Fruit fly (Drosophila melanogaster) whole organism, embryonic: ENCODE results near the gene vsg.

ENCODE experiments used
- ATbp ChIP-seq: fragments of 200-800 bp; sonication (Bioruptor generic); optimal IDR thresholded peaks from 2 replicates; lab custom pipeline; 2017; ENCODE audit warnings: missing biosample characterization, mild to moderate bottlenecking, missing genetic modification characterization, missing genetic modification reagents
- Ada2b ChIP-seq: fragments of 200-800 bp; sonication (Bioruptor generic); IDR thresholded peaks from 2 replicates; pipeline ENCODE4 v1.3.6; 2022; ENCODE audit warnings: missing biosample characterization, missing genetic modification characterization
- Blimp-1 ChIP-seq: fragments of 200-800 bp; sonication (Bioruptor generic); optimal IDR thresholded peaks from 3 replicates; lab custom pipeline; 2018; ENCODE audit warnings: missing biosample characterization, missing genetic modification characterization, mild to moderate bottlenecking, moderate library complexity, missing genetic modification reagents
- CG10366 ChIP-seq: fragments of 200-800 bp; sonication (Bioruptor generic); IDR thresholded peaks from 2 replicates; pipeline ENCODE4 v1.3.6; 2022; ENCODE audit warnings: missing biosample characterization, missing genetic modification characterization
- CG11456 ChIP-seq: fragments of 200-800 bp; sonication (Bioruptor generic); IDR thresholded peaks from 3 replicates; pipeline ENCODE4 v1.3.6; 2022; ENCODE audit warnings: missing biosample characterization, missing genetic modification characterization
- CG11504 ChIP-seq: fragments of 200-800 bp; sonication (Bioruptor generic); optimal IDR thresholded peaks from 3 replicates; lab custom pipeline; 2019; ENCODE audit warnings: missing biosample characterization, mild to moderate bottlenecking, missing genetic modification characterization, moderate library complexity
- CG11695 ChIP-seq: fragments of 200-800 bp; sonication (Bioruptor generic); IDR thresholded peaks from 3 replicates; pipeline ENCODE4 v1.3.6; 2022; ENCODE audit warnings: missing biosample characterization, missing genetic modification characterization
- CG1529 ChIP-seq: fragments of 200-800 bp; sonication (Bioruptor generic); optimal IDR thresholded peaks from 3 replicates; lab custom pipeline; 2018; ENCODE audit warnings: missing biosample characterization, missing genetic modification characterization
- CG1602 ChIP-seq: fragments of 200-800 bp; sonication (Bioruptor generic); optimal IDR thresholded peaks from 3 replicates; lab custom pipeline; 2016; ENCODE audit warnings: missing biosample characterization, missing genetic modification characterization
- CG16813 ChIP-seq: fragments of 200-800 bp; sonication (Bioruptor generic); IDR thresholded peaks from 3 replicates; pipeline ENCODE4 v1.3.6; 2022; ENCODE audit warnings: missing biosample characterization, missing genetic modification characterization; ENCODE audit not compliant: partially characterized antibody
- CG17361 ChIP-seq: fragments of 200-800 bp; sonication (Bioruptor generic); IDR thresholded peaks from 3 replicates; pipeline ENCODE4 v1.3.6; 2022; ENCODE audit warnings: missing biosample characterization, missing genetic modification characterization
- CG17612 ChIP-seq: fragments of 200-800 bp; sonication (Bioruptor generic); IDR thresholded peaks from 2 replicates; pipeline ENCODE4 v1.3.6; 2022; ENCODE audit warnings: missing biosample characterization, missing genetic modification characterization
- CG1792 ChIP-seq: fragments of 200-800 bp; sonication (Bioruptor generic); optimal IDR thresholded peaks from 2 replicates; lab custom pipeline; 2016; ENCODE audit warnings: missing biosample characterization, missing genetic modification characterization
- CG18262 ChIP-seq: fragments of 200-800 bp; optimal IDR thresholded peaks from 3 replicates; lab custom pipeline; 2019; ENCODE audit warnings: missing biosample characterization, mild to moderate bottlenecking, missing genetic modification characterization, moderate library complexity
- CG2712 ChIP-seq: fragments of 200-800 bp; optimal IDR thresholded peaks from 3 replicates; lab custom pipeline; 2019; ENCODE audit warnings: missing biosample characterization, mild to moderate bottlenecking, missing genetic modification characterization, moderate library complexity
- CG30403 ChIP-seq: fragments of 200-800 bp; sonication (Bioruptor generic); optimal IDR thresholded peaks from 3 replicates; lab custom pipeline; 2016; ENCODE audit warnings: missing biosample characterization, missing genetic modification characterization
- CG3726 ChIP-seq: fragments of 200-800 bp; sonication (Bioruptor generic); IDR thresholded peaks from 3 replicates; pipeline ENCODE4, ENCODE4 v1.3.6; 2022; ENCODE audit warnings: missing biosample characterization, missing genetic modification characterization
- CG4360 ChIP-seq: fragments of 200-800 bp; sonication (Bioruptor generic); IDR thresholded peaks from 2 replicates; pipeline ENCODE4 v1.3.6; 2022; ENCODE audit warnings: missing biosample characterization, missing genetic modification characterization
- CG7271 ChIP-seq: fragments of 200-800 bp; sonication (Bioruptor generic); optimal IDR thresholded peaks from 2 replicates; lab custom pipeline; 2018; ENCODE audit warnings: missing biosample characterization, mild to moderate bottlenecking, missing genetic modification characterization, moderate library complexity
- Dek ChIP-seq: fragments of 200-800 bp; sonication (Bioruptor generic); optimal IDR thresholded peaks from 3 replicates; lab custom pipeline; 2019; ENCODE audit warnings: missing biosample characterization, mild to moderate bottlenecking, missing genetic modification characterization, moderate library complexity
- Dfd ChIP-seq, 2 experiments: fragments of >200 bp; optimal IDR thresholded peaks; 2 replicates each; lab custom pipeline; 2017; ENCODE audit warnings: missing biosample characterization in 2 of 2, missing genetic modification characterization in 2 of 2
- Dref ChIP-seq: fragments of 200-800 bp; sonication (Bioruptor generic); IDR thresholded peaks from 2 replicates; pipeline ENCODE4 v1.3.6; 2022; ENCODE audit warnings: missing biosample characterization, missing genetic modification characterization
- Eip74EF ChIP-seq, 2 experiments: fragments of 200-800 bp in 1 of 2; fragments of >200 bp in 1 of 2; sonication (Bioruptor generic) in 1 of 2; optimal IDR thresholded peaks; 2 replicates each; lab custom pipeline; 2017 to 2019; ENCODE audit warnings: missing biosample characterization in 2 of 2, missing genetic modification characterization in 2 of 2, mild to moderate bottlenecking in 1 of 2, moderate library complexity in 1 of 2
- Fer2 ChIP-seq: fragments of 200-800 bp; sonication (Bioruptor generic); optimal IDR thresholded peaks from 2 replicates; lab custom pipeline; 2018; ENCODE audit warnings: missing biosample characterization, mild to moderate bottlenecking, missing genetic modification characterization, moderate library complexity
- MTF-1 ChIP-seq: fragments of 200-800 bp; sonication (Bioruptor generic); optimal IDR thresholded peaks from 2 replicates; lab custom pipeline; 2018; ENCODE audit warnings: missing biosample characterization, mild to moderate bottlenecking, missing genetic modification characterization, borderline replicate concordance
- Mad ChIP-seq: fragments of 200-800 bp; sonication (Bioruptor generic); optimal IDR thresholded peaks from 2 replicates; lab custom pipeline; 2016; ENCODE audit warnings: missing biosample characterization, missing genetic modification characterization
- NC2β ChIP-seq: fragments of 200-800 bp; sonication (Bioruptor generic); optimal IDR thresholded peaks from 2 replicates; lab custom pipeline; 2016; ENCODE audit warnings: missing biosample characterization, missing genetic modification characterization
- Sox102F ChIP-seq: fragments of 200-800 bp; sonication (Bioruptor generic); optimal IDR thresholded peaks from 2 replicates; lab custom pipeline; 2018; ENCODE audit warnings: missing biosample characterization, mild to moderate bottlenecking, missing genetic modification characterization, moderate library complexity
- Sry-β ChIP-seq: fragments of 200-800 bp; sonication (Bioruptor generic); optimal IDR thresholded peaks from 2 replicates; lab custom pipeline; 2018; ENCODE audit warnings: missing biosample characterization, mild to moderate bottlenecking, missing genetic modification characterization, moderate library complexity
- YL-1 ChIP-seq: fragments of 200-800 bp; sonication (Bioruptor generic); optimal IDR thresholded peaks from 3 replicates; lab custom pipeline; 2017; ENCODE audit warnings: missing biosample characterization, mild to moderate bottlenecking, missing genetic modification characterization
- az2 ChIP-seq: fragments of 200-800 bp; sonication (Bioruptor generic); optimal IDR thresholded peaks from 3 replicates; lab custom pipeline; 2016; ENCODE audit warnings: missing biosample characterization, missing genetic modification characterization
- dimm ChIP-seq: fragments of 200-800 bp; sonication (Bioruptor generic); IDR thresholded peaks from 2 replicates; pipeline ENCODE4 v1.3.6; 2022; ENCODE audit warnings: missing biosample characterization, missing genetic modification characterization
- emc ChIP-seq: fragments of 200-800 bp; sonication (Bioruptor generic); optimal IDR thresholded peaks from 2 replicates; lab custom pipeline; 2016; ENCODE audit warnings: missing biosample characterization, missing genetic modification characterization
- exex ChIP-seq: fragments of 200-800 bp; sonication (Bioruptor generic); optimal IDR thresholded peaks from 4 replicates; lab custom pipeline; 2018; ENCODE audit warnings: missing biosample characterization, mild to moderate bottlenecking, missing genetic modification characterization, moderate library complexity
- eyg ChIP-seq: fragments of 200-800 bp; sonication (Bioruptor generic); optimal IDR thresholded peaks from 3 replicates; lab custom pipeline; 2016; ENCODE audit warnings: missing biosample characterization, missing genetic modification characterization
- gt ChIP-seq: fragments of 200-800 bp; sonication (Bioruptor generic); IDR thresholded peaks from 2 replicates; pipeline ENCODE4 v1.3.6; 2022; ENCODE audit warnings: missing biosample characterization, missing genetic modification characterization
- hkb ChIP-seq, 2 experiments: fragments of 200-800 bp in 1 of 2; fragments of >200 bp in 1 of 2; sonication (Bioruptor generic) in 1 of 2; IDR thresholded peaks in 1 of 2; optimal IDR thresholded peaks in 1 of 2; 2 replicates each; pipeline versions ENCODE4 v1.3.6 to Lab custom; 2017 to 2022; ENCODE audit warnings: missing biosample characterization in 1 of 2, missing genetic modification characterization in 1 of 2
- ind ChIP-seq: fragments of 200-800 bp; sonication (Bioruptor generic); optimal IDR thresholded peaks from 3 replicates; lab custom pipeline; 2016; ENCODE audit warnings: missing biosample characterization, missing genetic modification characterization
- insv ChIP-seq, 2 experiments: fragments of 200-800 bp; sonication (Bioruptor generic); optimal IDR thresholded peaks; 3 replicates each; lab custom pipeline; 2016 to 2018; ENCODE audit warnings: missing biosample characterization in 2 of 2, missing genetic modification characterization in 2 of 2
- kah ChIP-seq: fragments of 200-800 bp; sonication (Bioruptor generic); optimal IDR thresholded peaks from 2 replicates; lab custom pipeline; 2018; ENCODE audit warnings: missing biosample characterization, mild to moderate bottlenecking, missing genetic modification characterization
- lbe ChIP-seq: fragments of 200-800 bp; sonication (Bioruptor generic); optimal IDR thresholded peaks from 2 replicates; lab custom pipeline; 2016; ENCODE audit warnings: missing biosample characterization, mild to moderate bottlenecking, missing genetic modification characterization
- lmd ChIP-seq: fragments of 200-800 bp; sonication (Bioruptor generic); IDR thresholded peaks from 2 replicates; pipeline ENCODE4 v1.3.6; 2022; ENCODE audit warnings: missing biosample characterization, missing genetic modification characterization
- nau ChIP-seq: fragments of 200-800 bp; sonication (Bioruptor generic); optimal IDR thresholded peaks from 3 replicates; lab custom pipeline; 2017; ENCODE audit warnings: missing biosample characterization, mild to moderate bottlenecking, missing genetic modification characterization, missing genetic modification reagents
- pb ChIP-seq: fragments of 200-800 bp; sonication (Bioruptor generic); optimal IDR thresholded peaks from 3 replicates; lab custom pipeline; 2016; ENCODE audit warnings: missing biosample characterization, missing genetic modification characterization
- row ChIP-seq: fragments of 200-800 bp; sonication (Bioruptor generic); IDR thresholded peaks from 3 replicates; pipeline ENCODE4 v1.3.6; 2022; ENCODE audit warnings: missing biosample characterization, missing genetic modification characterization
- sisA ChIP-seq: fragments of 200-800 bp; sonication (Bioruptor generic); IDR thresholded peaks from 2 replicates; pipeline ENCODE4 v1.3.6; 2022; ENCODE audit warnings: missing biosample characterization, missing genetic modification characterization
- sr ChIP-seq: fragments of 200-800 bp; sonication (Bioruptor generic); IDR thresholded peaks from 3 replicates; pipeline ENCODE4 v1.3.6; 2022; ENCODE audit warnings: missing biosample characterization, missing genetic modification characterization
- ssp ChIP-seq: fragments of 200-800 bp; sonication (Bioruptor generic); IDR thresholded peaks from 2 replicates; pipeline ENCODE4 v1.3.6; 2022; ENCODE audit warnings: missing biosample characterization, missing genetic modification characterization
- tll ChIP-seq, 2 experiments: fragments of 200-800 bp in 1 of 2; fragments of >200 bp in 1 of 2; sonication (Bioruptor generic) in 1 of 2; optimal IDR thresholded peaks; 2 replicates each; lab custom pipeline; 2017 to 2019; ENCODE audit warnings: missing biosample characterization in 2 of 2, missing genetic modification characterization in 2 of 2, mild to moderate bottlenecking in 1 of 2, moderate library complexity in 1 of 2
- ttk ChIP-seq: fragments of 200-800 bp; sonication (Bioruptor generic); IDR thresholded peaks from 2 replicates; pipeline ENCODE4 v2.1.2; 2022; ENCODE audit warnings: missing biosample characterization, missing genetic modification characterization
- zen ChIP-seq: fragments of 200-800 bp; sonication (Bioruptor generic); optimal IDR thresholded peaks from 3 replicates; lab custom pipeline; 2018; ENCODE audit warnings: missing biosample characterization, mild to moderate bottlenecking, missing genetic modification characterization, moderate library complexity

The vsg gene

dm6 chr3L:9739629-9740028, 25.5 kb downstream of the vsg start (continued):
- no peak for TF ChIP-seq tll (GFP tag; optimal IDR thresholded peaks at IDR 0.05; lab: Kevin White, UChicago)
- no peak for TF ChIP-seq CG7271 (tag; lab: Kevin White, UChicago)
- no peak for TF ChIP-seq kah
- no peak for TF ChIP-seq Dfd (GFP tag; optimal IDR thresholded peaks at IDR 0.05; lab: Kevin White, UChicago)
- peak; percentile 52 for TF ChIP-seq row (GFP tag; lab: Robert Waterston, UW)
- TF ChIP-seq CG1602 (GFP tag; lab: Kevin White, UChicago) = no peak
- no peak for TF ChIP-seq CG11456 (GFP tag; lab: Robert Waterston, UW)
- no peak for TF ChIP-seq Eip74EF (GFP tag; optimal IDR thresholded peaks at IDR 0.05; lab: Kevin White, UChicago)
- TF ChIP-seq CG18262 (tag; lab: Kevin White, UChicago) = peak; percentile 46
- TF ChIP-seq CG1792 = no peak
- no peak for TF ChIP-seq CG4360 (GFP tag; lab: Robert Waterston, UW)
- no peak for TF ChIP-seq MTF-1 (GFP tag; lab: Kevin White, UChicago)
- TF ChIP-seq dimm (GFP tag; lab: Robert Waterston, UW) = no peak
- peak; percentile 29; the same call in 1 of the 3 replicates for TF ChIP-seq CG11695 (GFP tag; lab: Robert Waterston, UW)
- TF ChIP-seq exex (tag; lab: Kevin White, UChicago) = no peak
- TF ChIP-seq insv (GFP tag; optimal IDR thresholded peaks at IDR 0.05; lab: Kevin White, UChicago) = no peak
- no peak for TF ChIP-seq pb (GFP tag; lab: Kevin White, UChicago)
- peak; percentile 14; the same call in 1 of the 2 replicates for TF ChIP-seq lmd (GFP tag; lab: Robert Waterston, UW)
- no peak for TF ChIP-seq CG10366 (GFP tag; lab: Robert Waterston, UW)
- peak; percentile 3 for TF ChIP-seq nau (GFP tag; lab: Kevin White, UChicago)
- TF ChIP-seq Blimp-1 = peak; percentile 20
- TF ChIP-seq CG11504 (tag; lab: Kevin White, UChicago) = peak; percentile 51
- peak; percentile 8 for TF ChIP-seq Sox102F (GFP tag; lab: Kevin White, UChicago)
- no peak for TF ChIP-seq emc (GFP tag; lab: Kevin White, UChicago)
- no peak for TF ChIP-seq Sry-β
- no peak for TF ChIP-seq Ada2b (GFP tag; lab: Robert Waterston, UW)
- peak; percentile 23 for TF ChIP-seq ATbp (GFP tag; lab: Kevin White, UChicago)
- no peak for TF ChIP-seq sr
- TF ChIP-seq hkb (optimal IDR thresholded peaks at IDR 0.05; lab: Kevin White, UChicago) = no peak
- TF ChIP-seq hkb (GFP tag; IDR thresholded peaks at IDR 0.05; lab: Robert Waterston, UW) = peak; percentile 36; the same call in 1 of the 2 replicates
- TF ChIP-seq ind = no peak
- TF ChIP-seq CG30403 (GFP tag; lab: Kevin White, UChicago) = peak; percentile 40
- 0 out of 2 replicates have a peak, but pooled peaks have one; percentile 31 for TF ChIP-seq sisA (GFP tag; lab: Robert Waterston, UW)
- TF ChIP-seq CG17612 (GFP tag; lab: Robert Waterston, UW) = no peak
- no peak for TF ChIP-seq ssp (GFP tag; lab: Robert Waterston, UW)
- peak; percentile 53 for TF ChIP-seq CG2712 (tag; lab: Kevin White, UChicago)
- no peak for TF ChIP-seq CG16813 (GFP tag; lab: Robert Waterston, UW)
- no peak for TF ChIP-seq az2 (GFP tag; lab: Kevin White, UChicago)
- no peak for TF ChIP-seq CG3726 (GFP tag; lab: Robert Waterston, UW)
- peak; percentile 23 for TF ChIP-seq Dek
- no peak for TF ChIP-seq lbe
- no peak for TF ChIP-seq Dref (GFP tag; lab: Robert Waterston, UW)
- no peak for TF ChIP-seq zen
- no peak for TF ChIP-seq CG1529 (GFP tag; lab: Kevin White, UChicago)
- no peak for TF ChIP-seq YL-1
- peak; percentile 65 for TF ChIP-seq CG17361
- TF ChIP-seq Fer2 (tag; lab: Kevin White, UChicago) = no peak
- no peak for TF ChIP-seq gt (GFP tag; lab: Robert Waterston, UW)
- no peak for TF ChIP-seq NC2β
- TF ChIP-seq Mad (GFP tag; lab: Kevin White, UChicago) = no peak
- TF ChIP-seq eyg = no peak
- peak; percentile 20; the same call in 1 of the 2 replicates for TF ChIP-seq ttk
